Fruit fly (Drosophila melanogaster) whole organism, wandering third instar larva: ENCODE measurements around the gene sll.

ENCODE experiments used
- Abd-B ChIP-seq: fragments of >200 bp; optimal IDR thresholded peaks from 2 replicates; lab custom pipeline; 2017; ENCODE audit warnings: missing biosample characterization, missing genetic modification characterization
- Myc ChIP-seq: fragments of >200 bp; optimal IDR thresholded peaks from 2 replicates; lab custom pipeline; 2017
- Sp1 ChIP-seq: fragments of 200-800 bp; sonication (Bioruptor generic); optimal IDR thresholded peaks from 3 replicates; lab custom pipeline; 2019; ENCODE audit warnings: missing biosample characterization, mild to moderate bottlenecking, missing genetic modification characterization, moderate library complexity
- fru ChIP-seq: fragments of 200-800 bp; sonication (Bioruptor generic); optimal IDR thresholded peaks from 3 replicates; lab custom pipeline; 2016; ENCODE audit warnings: missing biosample characterization, mild to moderate bottlenecking, missing genetic modification characterization
- jim ChIP-seq: fragments of 175-275, 200-325 bp; sonication (Bioruptor generic); optimal IDR thresholded peaks from 2 replicates; lab custom pipeline; 2016; ENCODE audit warnings: missing biosample characterization, mild to moderate bottlenecking, missing genetic modification characterization
- sage ChIP-seq: fragments of 200-800 bp; sonication (Bioruptor generic); optimal IDR thresholded peaks from 2 replicates; lab custom pipeline; 2016; ENCODE audit warnings: missing biosample characterization, mild to moderate bottlenecking, missing genetic modification characterization
- woc ChIP-seq: sonication (Bioruptor generic); optimal IDR thresholded peaks from 2 replicates; lab custom pipeline; 2016; ENCODE audit warnings: missing biosample characterization, mild to moderate bottlenecking, missing genetic modification characterization

dm6 chr3R:17604198-17604879 lies 1.6 kb upstream of the sll start:
- TF ChIP-seq Sp1 (GFP tag; lab: Kevin White, UChicago) (peak; percentile 78), sage (GFP tag; lab: Kevin White, UChicago) (no peak), fru (GFP tag; lab: Kevin White, UChicago) (no peak), Abd-B (GFP tag; lab: Kevin White, UChicago) (no peak), woc (peak; percentile 25), Myc (no peak), jim (GFP tag; lab: Kevin White, UChicago) (no peak)
